Fruit fly (Drosophila melanogaster): ENCODE measurements around the gene ND-MNLL.

- TF ChIP-seq CTCF (optimal IDR thresholded peaks at IDR 0.05) (no peak), CG8478 (optimal IDR thresholded peaks at IDR 0.05) (no peak)
These were observed 44.2 kb upstream of the ND-MNLL start for dm6 chrX:7937588-7938481.
